Fruit fly (Drosophila melanogaster) S2 (cell line): Measurements from ENCODE around the gene PGRP-LD.

ENCODE experiments used
- CG8478 ChIP-seq: fragments of >200 bp; optimal IDR thresholded peaks from 2 replicates; lab custom pipeline; 2018
- CTCF ChIP-seq, 2 experiments: fragments of >200 bp; optimal IDR thresholded peaks; 2 replicates each; lab custom pipeline; 2018

DNA sequence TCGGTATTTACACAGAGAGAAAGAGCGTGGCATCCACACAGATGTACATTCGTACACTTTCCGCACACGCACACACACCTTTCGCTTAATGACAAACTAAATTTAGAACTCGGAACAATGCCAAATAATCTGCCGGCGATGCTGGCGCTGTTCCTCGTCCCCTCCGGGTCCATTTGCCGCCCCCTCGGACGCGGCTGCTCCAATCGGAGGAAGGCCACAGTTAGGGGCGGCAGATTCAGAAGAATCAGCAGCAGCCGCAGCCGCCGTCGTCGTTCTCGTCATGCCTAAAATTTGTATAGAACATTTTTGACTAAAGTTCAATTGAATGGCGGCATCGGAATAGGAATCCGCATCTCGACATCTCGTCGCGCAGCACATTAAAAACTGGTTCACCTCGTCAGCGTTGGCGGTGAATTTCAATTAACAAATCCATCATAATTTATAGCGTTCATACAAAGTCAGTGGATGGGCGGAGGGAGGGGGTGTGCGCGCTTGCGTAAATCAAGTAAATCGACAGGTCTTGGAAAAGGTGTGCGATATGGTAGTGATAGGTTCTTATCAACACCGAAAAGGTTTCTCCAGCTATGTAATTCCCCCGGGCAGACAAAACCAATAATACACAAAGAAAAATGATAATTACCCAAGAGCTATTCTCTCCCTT lies 28.8 kb downstream of the PGRP-LD start:
- TF ChIP-seq CG8478 (no peak), CTCF (optimal IDR thresholded peaks at IDR 0.05; lab: Kevin White, UChicago) (no peak)
